Worm (Caenorhabditis elegans) whole organism, midembryonic: ENCODE measurements around the gene nhr-19.

Experiments used
- T22C8.4 ChIP-seq: fragments of 200-800 bp; sonication (Bioruptor generic); IDR thresholded peaks from 2 replicates; pipeline ENCODE4 v1.3.6; 2022; ENCODE audit warnings: missing genetic modification characterization, missing compliant biosample characterization
- cog-1 ChIP-seq: sonication (generic microtip); optimal IDR thresholded peaks from 2 replicates; lab custom pipeline; 2016; ENCODE audit warnings: missing genetic modification characterization, missing compliant biosample characterization
- flt-1 ChIP-seq: fragments of 200-800 bp; sonication (Bioruptor generic); IDR thresholded peaks from 2 replicates; pipeline ENCODE4 v1.3.6; 2022; ENCODE audit warnings: missing genetic modification characterization, missing compliant biosample characterization
- med-1 ChIP-seq: sonication (generic microtip); optimal IDR thresholded peaks from 2 replicates; lab custom pipeline; 2017; ENCODE audit warnings: missing genetic modification characterization, mild to moderate bottlenecking, missing compliant biosample characterization, antibody characterized with exemption, missing genetic modification reagents; ENCODE audit not compliant: insufficient read depth
- ref-1 ChIP-seq: fragments of 200-800 bp; sonication (Bioruptor generic); conservative IDR thresholded peaks from 2 replicates; pipeline ENCODE4 v1.3.6; 2022; ENCODE audit warnings: missing genetic modification reagents, missing genetic modification characterization, missing compliant biosample characterization

DNA sequence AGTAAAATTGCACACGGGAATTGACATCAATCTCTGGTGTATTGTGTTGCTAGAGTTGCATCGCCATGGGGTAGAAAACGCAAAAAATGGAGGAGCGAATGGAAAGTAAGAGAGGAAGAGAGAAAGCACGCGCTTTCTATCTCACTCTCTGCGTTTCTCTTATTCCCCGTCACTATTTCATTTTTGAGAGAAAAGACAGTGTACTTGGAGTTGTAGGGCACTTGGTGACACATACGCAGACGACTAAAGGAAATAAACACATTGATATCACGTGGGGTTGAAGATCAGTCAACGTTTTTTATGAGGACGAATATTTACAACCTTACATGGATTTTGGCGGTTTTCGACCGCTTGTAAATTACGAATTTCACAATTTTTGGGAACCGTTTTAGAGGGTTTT lies 1.9 kb downstream of the nhr-19 start:
- TF ChIP-seq ref-1 (GFP tag; lab: Robert Waterston, UW) (no peak), med-1 (GFP tag; lab: Kevin White, UChicago) (no peak), cog-1 (tag; lab: Kevin White, UChicago) (peak; percentile 69), T22C8.4 (GFP tag; lab: Robert Waterston, UW) (no peak), flt-1 (GFP tag; lab: Robert Waterston, UW) (no peak)
